Fruit fly (Drosophila melanogaster): ENCODE results near the gene CG14969.

Gene CG14969

dm6 chr3L:3301171-3301738 lies 33.5 kb downstream of the CG14969 start (continued):
- peak; percentile 72 for TF ChIP-seq Vsx1 (GFP tag; optimal IDR thresholded peaks at IDR 0.05)
- no peak for TF ChIP-seq cg (GFP tag; optimal IDR thresholded peaks at IDR 0.05)
- TF ChIP-seq trem (tag; optimal IDR thresholded peaks at IDR 0.05): peak; percentile 87
- peak; percentile 89 for TF ChIP-seq ase (GFP tag; IDR thresholded peaks at IDR 0.05)
- TF ChIP-seq C15 (GFP tag; IDR thresholded peaks at IDR 0.05): peak; percentile 80; the same call in 2 of the 3 replicates
- TF ChIP-seq jumu (GFP tag; optimal IDR thresholded peaks at IDR 0.05): peak; percentile 81
- TF ChIP-seq exex (tag; optimal IDR thresholded peaks at IDR 0.05): peak; percentile 100
- no peak for TF ChIP-seq cad (GFP tag; optimal IDR thresholded peaks at IDR 0.05)
- TF ChIP-seq Lpt (GFP tag; optimal IDR thresholded peaks at IDR 0.05): no peak
- peak; percentile 92 for TF ChIP-seq fd3F (GFP tag; optimal IDR thresholded peaks at IDR 0.05)
- peak; percentile 89 for TF ChIP-seq CG10462 (GFP tag; optimal IDR thresholded peaks at IDR 0.05)
- peak; percentile 89 for TF ChIP-seq zf30C (GFP tag; optimal IDR thresholded peaks at IDR 0.05)
- peak; percentile 89 for TF ChIP-seq Camta (GFP tag; optimal IDR thresholded peaks at IDR 0.05)
- peak; percentile 93 for TF ChIP-seq D19A (tag; optimal IDR thresholded peaks at IDR 0.05)
- peak; percentile 43; the same call in 1 of the 2 replicates for TF ChIP-seq CG1024 (GFP tag; IDR thresholded peaks at IDR 0.05)
- peak; percentile 86 for TF ChIP-seq CG5180 (GFP tag; optimal IDR thresholded peaks at IDR 0.05)
- peak; percentile 81 for TF ChIP-seq Optix (GFP tag; IDR thresholded peaks at IDR 0.05)
- peak; percentile 89 for TF ChIP-seq onecut (GFP tag; IDR thresholded peaks at IDR 0.05)
- peak; percentile 96 for TF ChIP-seq CG15269 (tag; optimal IDR thresholded peaks at IDR 0.05)
- peak in 1 of 2 experiments; percentile 95 for TF ChIP-seq Eip74EF (GFP tag; optimal IDR thresholded peaks at IDR 0.05)
- peak; percentile 86 for TF ChIP-seq CG4854 (GFP tag; optimal IDR thresholded peaks at IDR 0.05)
- TF ChIP-seq sqz (GFP tag; optimal IDR thresholded peaks at IDR 0.05): peak; percentile 89
- peak; percentile 79 for TF ChIP-seq CG2202 (tag; optimal IDR thresholded peaks at IDR 0.05)
- peak; percentile 94 for TF ChIP-seq Hmr (GFP tag; optimal IDR thresholded peaks at IDR 0.05)
- TF ChIP-seq CG11504 (tag; optimal IDR thresholded peaks at IDR 0.05): peak; percentile 95
- peak; percentile 96 for TF ChIP-seq CG8924 (tag; optimal IDR thresholded peaks at IDR 0.05)
- TF ChIP-seq unpg (GFP tag; optimal IDR thresholded peaks at IDR 0.05): peak; percentile 94
- peak; percentile 75 for TF ChIP-seq CG14667 (GFP tag; IDR thresholded peaks at IDR 0.05)
- no peak for TF ChIP-seq Dfd (GFP tag; optimal IDR thresholded peaks at IDR 0.05)
- TF ChIP-seq CG6272 (GFP tag; IDR thresholded peaks at IDR 0.05): peak; percentile 88
- peak; percentile 87 for TF ChIP-seq pho (GFP tag; optimal IDR thresholded peaks at IDR 0.05)
- peak; percentile 60 for TF ChIP-seq psq (GFP tag; optimal IDR thresholded peaks at IDR 0.05)
- peak; percentile 51 for TF ChIP-seq B-H2 (GFP tag; optimal IDR thresholded peaks at IDR 0.05)
- peak; percentile 86 for TF ChIP-seq jing (GFP tag; optimal IDR thresholded peaks at IDR 0.05)
- peak; percentile 90 for TF ChIP-seq CG4820 (GFP tag; optimal IDR thresholded peaks at IDR 0.05)

dm6 chr3L:3300345-3300744 lies 34.4 kb downstream of the CG14969 start:
- no peak for TF ChIP-seq Hey (tag; optimal IDR thresholded peaks at IDR 0.05)
- peak; percentile 27 for TF ChIP-seq eyg (GFP tag; optimal IDR thresholded peaks at IDR 0.05)
- TF ChIP-seq Fer2 (tag; optimal IDR thresholded peaks at IDR 0.05): no peak
- TF ChIP-seq bcd (GFP tag; optimal IDR thresholded peaks at IDR 0.05): peak; percentile 49
- no peak for TF ChIP-seq vfl (GFP tag; optimal IDR thresholded peaks at IDR 0.05)
- no peak for TF ChIP-seq CG10543 (GFP tag; optimal IDR thresholded peaks at IDR 0.05)
- TF ChIP-seq mam (GFP tag; optimal IDR thresholded peaks at IDR 0.05): peak; percentile 54
- 0 out of 2 replicates have a peak, but pooled peaks have one; percentile 19 for TF ChIP-seq sens-2 (GFP tag; IDR thresholded peaks at IDR 0.05)
- no peak for TF ChIP-seq aop (GFP tag; IDR thresholded peaks at IDR 0.05)
- no peak for TF ChIP-seq CG6654 (GFP tag; optimal IDR thresholded peaks at IDR 0.05)
- TF ChIP-seq CG43689 (GFP tag; IDR thresholded peaks at IDR 0.05): no peak
- peak; percentile 8 for TF ChIP-seq ems (GFP tag; optimal IDR thresholded peaks at IDR 0.05)
- peak; percentile 12 for TF ChIP-seq crc (GFP tag; optimal IDR thresholded peaks at IDR 0.05)
- peak; percentile 63 for TF ChIP-seq sisA (GFP tag; IDR thresholded peaks at IDR 0.05)
- TF ChIP-seq CG7372 (GFP tag; IDR thresholded peaks at IDR 0.05): 0 out of 2 replicates have a peak, but pooled peaks have one; percentile 30
- TF ChIP-seq maf-S (GFP tag; optimal IDR thresholded peaks at IDR 0.05): no peak
- peak in 1 of 2 experiments; percentile 40 for TF ChIP-seq Eip74EF (GFP tag; optimal IDR thresholded peaks at IDR 0.05)
- no peak for TF ChIP-seq gcm2 (GFP tag; optimal IDR thresholded peaks at IDR 0.05)
- 0 out of 3 replicates have a peak, but pooled peaks have one; percentile 55 for TF ChIP-seq C15 (GFP tag; IDR thresholded peaks at IDR 0.05)
